Fruit fly (Drosophila melanogaster) whole organism, embryonic: ENCODE measurements around the gene Cht6.

Experiments
- Atf-2 ChIP-seq: fragments of 200-800 bp; sonication (Bioruptor generic); optimal IDR thresholded peaks from 2 replicates; lab custom pipeline; 2016; ENCODE audit warnings: missing biosample characterization, missing genetic modification characterization
- Atf3 ChIP-seq: fragments of 200-800 bp; sonication (Bioruptor generic); optimal IDR thresholded peaks from 3 replicates; lab custom pipeline; 2016; ENCODE audit warnings: missing biosample characterization, missing genetic modification characterization
- CG10321 ChIP-seq: fragments of 200-800 bp; sonication (Bioruptor generic); IDR thresholded peaks from 2 replicates; pipeline ENCODE4 v1.3.6; 2022; ENCODE audit warnings: missing biosample characterization, missing genetic modification characterization
- CG13296 ChIP-seq: fragments of 200-800 bp; sonication (Bioruptor generic); optimal IDR thresholded peaks from 3 replicates; lab custom pipeline; 2018; ENCODE audit warnings: missing biosample characterization, mild to moderate bottlenecking, missing genetic modification characterization
- CG15601 ChIP-seq: fragments of 200-800 bp; sonication (Bioruptor generic); optimal IDR thresholded peaks from 3 replicates; lab custom pipeline; 2019; ENCODE audit warnings: missing biosample characterization, mild to moderate bottlenecking, missing genetic modification characterization, moderate library complexity
- CG4328 ChIP-seq: fragments of 200-800 bp; sonication (Bioruptor generic); optimal IDR thresholded peaks from 3 replicates; lab custom pipeline; 2017; ENCODE audit warnings: missing biosample characterization, missing genetic modification reagents, missing genetic modification characterization
- CG5180 ChIP-seq: fragments of 200-800 bp; sonication (Bioruptor generic); optimal IDR thresholded peaks from 3 replicates; lab custom pipeline; 2017; ENCODE audit warnings: missing biosample characterization, missing genetic modification characterization, mild to moderate bottlenecking, moderate library complexity, missing genetic modification reagents
- Lpt ChIP-seq: fragments of >200 bp; optimal IDR thresholded peaks from 2 replicates; lab custom pipeline; 2018; ENCODE audit warnings: missing biosample characterization, missing genetic modification characterization
- dpn ChIP-seq, 2 experiments: fragments of 200-800 bp; sonication (Bioruptor generic); optimal IDR thresholded peaks; 3 replicates each; lab custom pipeline; 2016; ENCODE audit warnings: missing biosample characterization in 2 of 2, missing genetic modification characterization in 2 of 2
- ewg ChIP-seq: fragments of 200-800 bp; sonication (Bioruptor generic); optimal IDR thresholded peaks from 3 replicates; lab custom pipeline; 2017; ENCODE audit warnings: mild to moderate bottlenecking, missing biosample characterization, missing genetic modification reagents, missing genetic modification characterization
- nmo ChIP-seq: fragments of 200-800 bp; sonication (Bioruptor generic); optimal IDR thresholded peaks from 2 replicates; lab custom pipeline; 2018; ENCODE audit warnings: missing biosample characterization, mild to moderate bottlenecking, missing genetic modification characterization, moderate library complexity
- stc ChIP-seq: fragments of 200-800 bp; sonication (Bioruptor generic); IDR thresholded peaks from 2 replicates; pipeline ENCODE4 v1.3.6; 2022; ENCODE audit warnings: missing biosample characterization, missing genetic modification characterization
- wor ChIP-seq: fragments of 200-800 bp; sonication (Bioruptor generic); IDR thresholded peaks from 2 replicates; pipeline ENCODE4 v1.3.6; 2022; ENCODE audit warnings: missing biosample characterization, missing genetic modification characterization

DNA sequence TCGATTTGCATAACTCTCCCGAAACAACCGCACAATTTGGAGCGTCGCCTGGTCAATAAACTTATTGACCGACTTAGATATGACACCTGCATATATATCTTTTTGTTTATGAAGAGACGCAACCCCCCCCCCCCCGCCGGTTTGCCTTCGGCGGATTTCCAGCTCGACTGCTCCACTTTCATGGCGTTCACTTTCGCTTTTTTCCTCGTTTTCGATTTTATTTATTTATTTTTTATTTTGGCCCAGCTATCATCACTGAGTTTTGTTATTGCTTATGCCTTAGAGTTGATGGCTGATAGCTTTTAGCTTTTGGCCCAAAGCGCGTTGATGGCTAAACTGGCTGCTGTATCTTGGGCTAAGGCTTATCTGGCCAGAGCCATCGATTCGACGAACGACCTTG, 40.7 kb upstream of the Cht6 start:
- no peak for TF ChIP-seq CG4328 (GFP tag; lab: Kevin White, UChicago)
- TF ChIP-seq nmo: no peak
- no peak for TF ChIP-seq CG5180 (GFP tag; lab: Kevin White, UChicago)
- TF ChIP-seq Atf3: no peak
- no peak for TF ChIP-seq wor
- TF ChIP-seq CG13296: no peak
- TF ChIP-seq CG10321 (GFP tag; lab: Robert Waterston, UW): no peak
- TF ChIP-seq CG15601 (tag; lab: Kevin White, UChicago): no peak
- no peak for TF ChIP-seq Lpt (GFP tag; lab: Kevin White, UChicago)
- no peak for TF ChIP-seq dpn (GFP tag; optimal IDR thresholded peaks at IDR 0.05; lab: Kevin White, UChicago)
- no peak for TF ChIP-seq ewg (GFP tag; lab: Kevin White, UChicago)
- TF ChIP-seq Atf-2 (GFP tag; lab: Kevin White, UChicago): no peak
- no peak for TF ChIP-seq stc (GFP tag; lab: Robert Waterston, UW)
